Worm (Caenorhabditis elegans) whole organism, L1 larva: ENCODE results near the gene frpr-6.

Experiments used
- aha-1 ChIP-seq: fragments of 150-350 bp; optimal IDR thresholded peaks from 2 replicates; lab custom pipeline; 2014; ENCODE audit warnings: missing biosample characterization, missing genetic modification characterization
- aly-2 ChIP-seq: fragments of 150-350 bp; optimal IDR thresholded peaks from 2 replicates; lab custom pipeline; 2014; ENCODE audit warnings: missing biosample characterization, missing genetic modification characterization
- ceh-8 ChIP-seq: fragments of 200-800 bp; sonication (Bioruptor generic); optimal IDR thresholded peaks from 2 replicates; lab custom pipeline; 2018; ENCODE audit warnings: mild to moderate bottlenecking, missing genetic modification characterization, moderate library complexity, missing compliant biosample characterization
- ceh-82 ChIP-seq, 3 experiments: fragments of 150-350 bp in 1 of 3; sonication (generic microtip) in 2 of 3; optimal IDR thresholded peaks; 2 replicates each; lab custom pipeline; 2014 to 2017; ENCODE audit warnings: missing biosample characterization in 3 of 3, missing genetic modification characterization in 3 of 3
- dpl-1 ChIP-seq, 3 experiments: fragments of 150-350 bp in 2 of 3; sonication (generic microtip) in 1 of 3; optimal IDR thresholded peaks; 2 replicates each; lab custom pipeline; 2014 to 2017; ENCODE audit warnings: missing biosample characterization in 3 of 3, missing genetic modification characterization in 3 of 3, missing genetic modification reagents in 3 of 3
- dsc-1 ChIP-seq: sonication (generic microtip); optimal IDR thresholded peaks from 2 replicates; lab custom pipeline; 2016; ENCODE audit warnings: mild to moderate bottlenecking, missing genetic modification characterization, missing compliant biosample characterization
- efl-1 ChIP-seq, 4 experiments: fragments of 150-350 bp; optimal IDR thresholded peaks in 3 of 4; peaks in 1 of 4; 1 replicate in 1 of 4; 2 replicates in 3 of 4; lab custom pipeline; 2014; ENCODE audit warnings: missing biosample characterization in 2 of 4, missing genetic modification characterization in 2 of 4, missing genetic modification reagents in 2 of 4
- egl-13 ChIP-seq: sonication (generic microtip); optimal IDR thresholded peaks from 2 replicates; lab custom pipeline; 2016; ENCODE audit warnings: missing genotype, missing genetic modification reagents, missing genetic modification characterization, missing compliant biosample characterization
- fkh-10 ChIP-seq: sonication (generic microtip); optimal IDR thresholded peaks from 2 replicates; lab custom pipeline; 2017; ENCODE audit warnings: missing biosample characterization, missing genetic modification reagents, missing genetic modification characterization
- fkh-8 ChIP-seq: sonication (generic microtip); optimal IDR thresholded peaks from 2 replicates; lab custom pipeline; 2016; ENCODE audit warnings: mild to moderate bottlenecking, missing genetic modification characterization, missing compliant biosample characterization
- fos-1 ChIP-seq: fragments of 150-350 bp; optimal IDR thresholded peaks from 2 replicates; lab custom pipeline; 2014; ENCODE audit warnings: missing biosample characterization, missing genetic modification characterization
- hlh-17 ChIP-seq: fragments of 200-800 bp; sonication (Bioruptor generic); optimal IDR thresholded peaks from 2 replicates; lab custom pipeline; 2018; ENCODE audit warnings: missing genetic modification characterization, mild to moderate bottlenecking, missing compliant biosample characterization, moderate library complexity, borderline replicate concordance
- hlh-4 ChIP-seq: sonication (generic microtip); optimal IDR thresholded peaks from 2 replicates; lab custom pipeline; 2016; ENCODE audit warnings: mild to moderate bottlenecking, missing genetic modification characterization, missing compliant biosample characterization
- irx-1 ChIP-seq: sonication (generic microtip); optimal IDR thresholded peaks from 2 replicates; lab custom pipeline; 2016; ENCODE audit warnings: missing genetic modification characterization, missing compliant biosample characterization
- isw-1 ChIP-seq: fragments of 200-800 bp; sonication (Bioruptor generic); IDR thresholded peaks from 2 replicates; pipeline ENCODE4 v1.3.6; 2022; ENCODE audit warnings: missing genetic modification characterization, missing compliant biosample characterization
- jun-1 ChIP-seq: fragments of 150-350 bp; optimal IDR thresholded peaks from 2 replicates; lab custom pipeline; 2014; ENCODE audit warnings: missing biosample characterization, missing genetic modification reagents, missing genetic modification characterization
- lin-14 ChIP-seq: fragments of 200-800 bp; sonication (Bioruptor generic); optimal IDR thresholded peaks from 2 replicates; lab custom pipeline; 2018; ENCODE audit warnings: mild to moderate bottlenecking, missing genetic modification characterization, moderate library complexity, missing compliant biosample characterization
- lin-35 ChIP-seq, 2 experiments: fragments of 150-350 bp; optimal IDR thresholded peaks; 2 replicates each; lab custom pipeline; 2014; ENCODE audit warnings: missing biosample characterization in 2 of 2, missing genetic modification characterization in 2 of 2, missing genetic modification reagents in 2 of 2
- lin-39 ChIP-seq: fragments of 150-350 bp; optimal IDR thresholded peaks from 2 replicates; lab custom pipeline; 2014; ENCODE audit warnings: missing biosample characterization, missing genetic modification reagents, missing genetic modification characterization
- lir-3 ChIP-seq: sonication (generic microtip); optimal IDR thresholded peaks from 2 replicates; lab custom pipeline; 2016; ENCODE audit warnings: mild to moderate bottlenecking, missing genetic modification characterization, moderate library complexity, missing compliant biosample characterization; ENCODE audit not compliant: poor library complexity
- lsy-2 ChIP-seq, 2 experiments: fragments of 150-350 bp; optimal IDR thresholded peaks; 2 replicates each; lab custom pipeline; 2014; ENCODE audit warnings: missing biosample characterization in 2 of 2, missing genetic modification characterization in 2 of 2
- mdl-1 ChIP-seq, 2 experiments: fragments of 150-350 bp; optimal IDR thresholded peaks; 2 replicates each; lab custom pipeline; 2014 to 2017; ENCODE audit warnings: missing biosample characterization in 2 of 2, missing genetic modification characterization in 2 of 2, inconsistent platforms in 1 of 2
- mef-2 ChIP-seq: fragments of 150-350 bp; optimal IDR thresholded peaks from 2 replicates; lab custom pipeline; 2014; ENCODE audit warnings: missing biosample characterization, missing genetic modification characterization
- mep-1 ChIP-seq: fragments of 150-350 bp; optimal IDR thresholded peaks from 2 replicates; lab custom pipeline; 2014; ENCODE audit warnings: missing biosample characterization, missing genetic modification characterization
- nhr-11 ChIP-seq: fragments of 150-350 bp; optimal IDR thresholded peaks from 2 replicates; lab custom pipeline; 2014; ENCODE audit warnings: missing biosample characterization, missing genetic modification characterization
- nhr-12 ChIP-seq: sonication (generic microtip); optimal IDR thresholded peaks from 2 replicates; lab custom pipeline; 2017; ENCODE audit warnings: missing biosample characterization, missing genetic modification characterization
- nhr-19 ChIP-seq: fragments of 200-800 bp; sonication (Bioruptor generic); conservative IDR thresholded peaks from 2 replicates; pipeline ENCODE4 v1.3.6; 2022; ENCODE audit warnings: missing genetic modification characterization, missing compliant biosample characterization
- nhr-20 ChIP-seq: sonication (generic microtip); optimal IDR thresholded peaks from 2 replicates; lab custom pipeline; 2016; ENCODE audit warnings: mild to moderate bottlenecking, missing genetic modification characterization, missing compliant biosample characterization
- nhr-47 ChIP-seq: sonication (generic microtip); optimal IDR thresholded peaks from 2 replicates; lab custom pipeline; 2016; ENCODE audit warnings: mild to moderate bottlenecking, missing genetic modification characterization, moderate library complexity, missing compliant biosample characterization
- nhr-71 ChIP-seq: sonication (generic microtip); optimal IDR thresholded peaks from 2 replicates; lab custom pipeline; 2016; ENCODE audit warnings: mild to moderate bottlenecking, missing genetic modification characterization, moderate library complexity, missing compliant biosample characterization
- nhr-77 ChIP-seq: fragments of 150-350 bp; optimal IDR thresholded peaks from 2 replicates; lab custom pipeline; 2014; ENCODE audit warnings: missing biosample characterization, missing genetic modification characterization
- nhr-85 ChIP-seq: sonication (generic microtip); peaks from one replicate; lab custom pipeline; 2016; ENCODE audit warnings: missing genetic modification characterization, inconsistent platforms, missing compliant biosample characterization
- pag-3 ChIP-seq: sonication (generic microtip); optimal IDR thresholded peaks from 2 replicates; lab custom pipeline; 2017; ENCODE audit warnings: missing genetic modification characterization, mild to moderate bottlenecking, missing compliant biosample characterization, antibody characterized with exemption, borderline replicate concordance; ENCODE audit not compliant: insufficient read depth
- pax-3 ChIP-seq: fragments of 200-800 bp; sonication (Bioruptor generic); optimal IDR thresholded peaks from 2 replicates; lab custom pipeline; 2018; ENCODE audit warnings: mild to moderate bottlenecking, missing genetic modification characterization, moderate library complexity, missing compliant biosample characterization
- rnt-1 ChIP-seq: sonication (generic microtip); optimal IDR thresholded peaks from 2 replicates; lab custom pipeline; 2016; ENCODE audit warnings: mild to moderate bottlenecking, missing genetic modification characterization, moderate library complexity, missing compliant biosample characterization
- skn-1 ChIP-seq: fragments of 150-350 bp; optimal IDR thresholded peaks from 2 replicates; lab custom pipeline; 2014; ENCODE audit warnings: missing biosample characterization, missing genetic modification characterization
- snpc-4 ChIP-seq: fragments of 150-350 bp; optimal IDR thresholded peaks from 2 replicates; lab custom pipeline; 2014; ENCODE audit warnings: missing biosample characterization, missing genetic modification characterization
- snu-23 ChIP-seq: sonication (generic microtip); optimal IDR thresholded peaks from 2 replicates; lab custom pipeline; 2016; ENCODE audit warnings: missing genetic modification characterization, missing compliant biosample characterization
- sox-4 ChIP-seq: sonication (generic microtip); optimal IDR thresholded peaks from 2 replicates; lab custom pipeline; 2016; ENCODE audit warnings: missing genetic modification characterization, missing compliant biosample characterization
- swsn-7 ChIP-seq: sonication (generic microtip); optimal IDR thresholded peaks from 2 replicates; lab custom pipeline; 2016; ENCODE audit warnings: missing genetic modification characterization, missing compliant biosample characterization
- tlp-1 ChIP-seq: fragments of 150-350 bp; optimal IDR thresholded peaks from 2 replicates; lab custom pipeline; 2014; ENCODE audit warnings: missing biosample characterization, missing genetic modification characterization
- unc-30 ChIP-seq: sonication (generic microtip); optimal IDR thresholded peaks from 2 replicates; lab custom pipeline; 2017; ENCODE audit warnings: missing biosample characterization, missing genetic modification characterization
- unc-86 ChIP-seq: sonication (generic microtip); optimal IDR thresholded peaks from 2 replicates; lab custom pipeline; 2016; ENCODE audit warnings: missing genetic modification characterization, missing compliant biosample characterization
- unc-98 ChIP-seq: fragments of 200-800 bp; sonication (Bioruptor generic); IDR thresholded peaks from 2 replicates; pipeline ENCODE4 v1.3.6; 2022; ENCODE audit warnings: missing genetic modification characterization, missing compliant biosample characterization
- xbp-1 ChIP-seq: sonication (generic microtip); optimal IDR thresholded peaks from 2 replicates; lab custom pipeline; 2016; ENCODE audit warnings: missing genetic modification characterization, missing compliant biosample characterization
- zag-1 ChIP-seq: fragments of 150-350 bp; optimal IDR thresholded peaks from 2 replicates; lab custom pipeline; 2014; ENCODE audit warnings: missing biosample characterization, missing genetic modification characterization
- ztf-4 ChIP-seq: fragments of 150-350 bp; optimal IDR thresholded peaks from 2 replicates; lab custom pipeline; 2014; ENCODE audit warnings: missing biosample characterization, missing genetic modification characterization

The frpr-6 gene

ce11 chrV:9130766-9131165 lies 29.8 kb upstream of the frpr-6 start, which contains the start of gene F21C10.19:
Gene F21C10.19 (plus strand): TSS chrV:9131066.
- TF ChIP-seq efl-1 (optimal IDR thresholded peaks at IDR 0.05; lab: Kevin White, UChicago) = no peak
- TF ChIP-seq efl-1 (GFP tag; optimal IDR thresholded peaks at IDR 0.05 in 1 of 2; lab: Kevin White, UChicago) = peak in 1 of 2 experiments; percentile 60
- no peak for TF ChIP-seq aly-2 (tag; lab: Kevin White, UChicago)

DNA sequence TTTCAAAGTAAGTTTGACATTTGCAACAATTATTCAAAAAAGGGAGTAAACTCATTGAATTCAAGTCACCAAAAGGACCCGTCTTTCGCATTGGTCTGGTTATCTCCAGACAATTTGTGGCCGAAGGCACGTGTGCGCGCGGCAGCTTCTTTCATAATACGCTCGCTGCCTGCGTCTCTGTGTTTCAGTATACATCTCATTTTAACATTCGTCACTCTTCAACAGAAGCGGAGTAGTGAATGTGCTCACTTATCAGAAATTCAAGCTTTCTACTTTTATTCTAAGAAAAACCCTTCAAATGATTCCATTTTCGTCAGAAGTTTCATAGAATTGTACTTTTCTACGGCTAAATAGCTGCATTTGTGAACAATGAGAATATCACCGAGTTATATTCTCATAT lies 27.6 kb upstream of the frpr-6 start:
- TF ChIP-seq sox-4 (tag; lab: Kevin White, UChicago) (peak; percentile 77), efl-1 (optimal IDR thresholded peaks at IDR 0.05; lab: Kevin White, UChicago) (peak; percentile 40 to 46), efl-1 (GFP tag; optimal IDR thresholded peaks at IDR 0.05 in 1 of 2; lab: Kevin White, UChicago) (peak; percentile 25 to 89), swsn-7 (tag; lab: Kevin White, UChicago) (peak; percentile 65), egl-13 (tag; lab: Kevin White, UChicago) (peak; percentile 76), lin-14 (GFP tag; lab: Kevin White, UChicago) (peak; percentile 93), ztf-4 (peak; percentile 38), tlp-1 (no peak), fkh-8 (peak; percentile 99), zag-1 (tag; lab: Kevin White, UChicago) (no peak), xbp-1 (peak; percentile 64), nhr-12 (tag; lab: Kevin White, UChicago) (no peak), mep-1 (peak; percentile 42), lsy-2 (tag; optimal IDR thresholded peaks at IDR 0.05; lab: Kevin White, UChicago) (peak in 1 of 2 experiments; percentile 61), aha-1 (no peak), unc-30 (tag; lab: Kevin White, UChicago) (no peak), snpc-4 (peak; percentile 22), nhr-85 (tag; lab: Kevin White, UChicago) (no peak), irx-1 (peak; percentile 24), isw-1 (GFP tag; lab: Robert Waterston, UW) (peak; percentile 25; the same call in 1 of the 2 replicates), lir-3 (no peak), skn-1 (peak; percentile 11), nhr-19 (peak; percentile 22; the same call in 1 of the 2 replicates), dpl-1 (GFP tag; optimal IDR thresholded peaks at IDR 0.05; lab: Kevin White, UChicago) (peak in 1 of 3 experiments; percentile 41), pag-3 (peak; percentile 35), mef-2 (tag; lab: Kevin White, UChicago) (peak; percentile 87), dsc-1 (tag; lab: Kevin White, UChicago) (peak; percentile 84), hlh-17 (no peak), nhr-47 (peak; percentile 87), lin-35 (GFP tag; optimal IDR thresholded peaks at IDR 0.05; lab: Kevin White, UChicago) (peak in 1 of 2 experiments; percentile 42), jun-1 (tag; lab: Kevin White, UChicago) (peak; percentile 40), mdl-1 (tag; optimal IDR thresholded peaks at IDR 0.05; lab: Kevin White, UChicago) (peak in 1 of 2 experiments; percentile 35), snu-23 (peak; percentile 54), nhr-11 (tag; lab: Kevin White, UChicago) (peak; percentile 78), nhr-20 (tag; lab: Kevin White, UChicago) (peak; percentile 72), ceh-8 (GFP tag; lab: Kevin White, UChicago) (peak; percentile 9), unc-98 (GFP tag; lab: Robert Waterston, UW) (no peak), nhr-77 (peak; percentile 50), nhr-71 (tag; lab: Kevin White, UChicago) (peak; percentile 94), fos-1 (tag; lab: Kevin White, UChicago) (peak; percentile 52), fkh-10 (GFP tag; lab: Kevin White, UChicago) (peak; percentile 31), lin-39 (tag; lab: Kevin White, UChicago) (no peak), ceh-82 (tag; optimal IDR thresholded peaks at IDR 0.05; lab: Kevin White, UChicago) (peak; percentile 6 to 54 (median 43)), pax-3 (peak; percentile 77), hlh-4 (peak; percentile 24), unc-86 (tag; lab: Kevin White, UChicago) (peak; percentile 91), rnt-1 (tag; lab: Kevin White, UChicago) (peak; percentile 55)
